Fruit fly (Drosophila melanogaster) S2 (cell line): ENCODE measurements around the gene CG31157.

ENCODE experiments used
- CG8478 ChIP-seq: fragments of >200 bp; optimal IDR thresholded peaks from 2 replicates; lab custom pipeline; 2018
- CTCF ChIP-seq, 2 experiments: fragments of >200 bp; optimal IDR thresholded peaks; 2 replicates each; lab custom pipeline; 2018

DNA sequence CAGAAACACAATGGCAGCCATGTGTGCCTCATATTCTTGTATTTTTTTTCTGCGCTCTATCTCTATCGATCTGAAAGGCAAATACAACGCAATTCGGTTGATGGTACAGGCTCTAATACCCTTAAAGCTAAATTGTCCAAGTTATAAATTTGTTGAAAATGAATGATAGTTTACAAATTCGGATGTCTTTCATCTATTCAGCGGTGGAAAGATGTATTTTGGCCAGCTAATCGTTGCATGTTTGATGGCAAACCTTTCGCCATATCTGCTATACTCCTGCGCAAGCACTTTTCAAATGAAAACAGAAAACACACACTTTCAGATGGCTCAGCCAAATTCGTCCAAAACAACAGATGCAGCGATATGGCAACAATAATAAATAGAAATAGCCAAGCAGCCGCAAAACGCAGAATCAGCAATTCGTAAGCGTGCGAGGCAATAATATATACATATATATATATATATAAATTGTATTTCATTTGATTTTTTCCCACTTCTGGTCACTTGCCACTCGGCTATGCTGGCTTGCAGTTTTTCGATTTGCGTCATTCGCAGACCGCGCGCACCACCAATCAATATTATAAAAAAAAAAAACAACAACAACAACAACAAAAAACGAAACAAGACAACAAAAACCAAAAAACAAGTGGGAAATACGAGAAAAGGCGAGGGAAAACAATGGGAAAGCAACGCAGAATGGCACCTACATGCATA, 33.2 kb upstream of the CG31157 start:
- TF ChIP-seq CTCF (optimal IDR thresholded peaks at IDR 0.05; lab: Kevin White, UChicago) (no peak), CG8478 (lab: Kevin White, UChicago) (no peak)
